Fruit fly (Drosophila melanogaster): Measurements from ENCODE around the gene Ace.

DNA sequence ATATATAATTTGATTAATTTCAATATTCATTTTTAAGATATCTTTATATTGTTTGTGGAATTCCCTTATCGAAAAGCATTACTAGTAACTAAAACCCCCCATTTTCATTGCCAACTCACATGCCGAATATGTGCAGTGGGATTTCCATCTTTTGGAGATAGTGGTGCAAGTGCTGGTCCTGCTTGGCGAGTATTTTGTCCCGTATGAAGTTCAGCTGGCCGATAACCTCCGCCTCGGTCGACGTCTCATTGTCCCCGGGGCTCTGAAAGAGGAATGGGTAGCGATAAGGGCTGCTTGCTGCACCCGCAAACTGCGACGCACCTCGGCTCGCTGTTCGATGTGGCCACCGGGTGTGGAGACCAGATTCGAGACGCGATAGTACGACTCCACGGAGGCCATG is 11.3 kb upstream of the Ace start:
- TF ChIP-seq CG34422 (GFP tag; IDR thresholded peaks at IDR 0.05) (no peak), nau (GFP tag; optimal IDR thresholded peaks at IDR 0.05) (no peak), h (optimal IDR thresholded peaks at IDR 0.05) (no peak), pan (optimal IDR thresholded peaks at IDR 0.05) (no peak), pan (GFP tag; optimal IDR thresholded peaks at IDR 0.05 in 1 of 2, IDR thresholded peaks at IDR 0.05 in 1 of 2) (no peak), D19B (GFP tag; optimal IDR thresholded peaks at IDR 0.05) (no peak), ash1 (GFP tag; optimal IDR thresholded peaks at IDR 0.05) (no peak), Dll (GFP tag; IDR thresholded peaks at IDR 0.05; ENCODE audit: partially characterized antibody) (no peak), CTCF (GFP tag; optimal IDR thresholded peaks at IDR 0.05) (no peak), CG14710 (tag; optimal IDR thresholded peaks at IDR 0.05) (no peak)
